Worm (Caenorhabditis elegans): ENCODE results near the gene Y62H9A.8.

DNA sequence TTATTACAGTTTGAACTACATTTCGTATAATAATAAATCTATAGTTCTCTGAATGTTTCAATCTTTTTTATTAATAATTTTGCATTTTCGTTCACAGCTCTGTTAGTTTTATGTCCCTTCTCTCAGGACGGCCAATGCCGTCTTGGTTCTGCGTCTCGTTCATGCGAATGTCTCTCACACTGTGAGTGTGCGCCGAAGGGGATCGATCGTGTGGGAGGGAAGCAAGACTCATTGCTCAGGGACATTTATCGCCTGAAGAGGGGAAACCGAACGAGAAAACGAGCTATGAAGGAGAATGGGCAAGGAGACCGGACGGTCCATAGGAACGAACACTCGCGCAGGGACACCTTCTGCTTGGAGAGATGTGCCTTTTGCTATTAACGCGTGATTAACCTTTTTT lies 6.8 kb upstream of the Y62H9A.8 start:
- TF ChIP-seq lin-13 (tag; optimal IDR thresholded peaks at IDR 0.05) = no peak
- no peak for TF ChIP-seq ceh-39 (tag; optimal IDR thresholded peaks at IDR 0.05)
- no peak for TF ChIP-seq ham-2 (GFP tag; optimal IDR thresholded peaks at IDR 0.05)
- TF ChIP-seq blmp-1 (tag; optimal IDR thresholded peaks at IDR 0.05) = no peak
- no peak for TF ChIP-seq elt-1 (tag; optimal IDR thresholded peaks at IDR 0.05; ENCODE audit: borderline replicate concordance, insufficient read depth)

All from whole organism, mixed stage, embryonic.